Fruit fly (Drosophila melanogaster) Kc167 (cell line): Measurements from ENCODE around the gene CG14085.

ENCODE experiments used
- Myc ChIP-seq: fragments of >200 bp; optimal IDR thresholded peaks from 2 replicates; lab custom pipeline; 2017; ENCODE audit warnings: missing external identifiers
- Sin3A ChIP-seq: fragments of >200 bp; optimal IDR thresholded peaks from 2 replicates; lab custom pipeline; 2018; ENCODE audit warnings: missing external identifiers
- h ChIP-seq: fragments of >200 bp; optimal IDR thresholded peaks from 3 replicates; lab custom pipeline; 2018; ENCODE audit warnings: missing external identifiers
- insv ChIP-seq: fragments of >200 bp; optimal IDR thresholded peaks from 3 replicates; lab custom pipeline; 2018; ENCODE audit warnings: missing external identifiers
- psq ChIP-seq: fragments of >200 bp; optimal IDR thresholded peaks from 2 replicates; lab custom pipeline; 2017; ENCODE audit warnings: missing external identifiers
- ttk ChIP-seq: sonication (Bioruptor generic); optimal IDR thresholded peaks from 2 replicates; lab custom pipeline; 2017; ENCODE audit warnings: missing external identifiers

CG14085 gene

dm6 chr3L:19234922-19235702 is 34.0 kb upstream of the CG14085 start, which contains the start of gene fz2:
TSS of gene fz2 (minus strand) at chr3L:19235373.
- TF ChIP-seq insv = no peak
- TF ChIP-seq psq (lab: Kevin White, UChicago) = no peak
- no peak for TF ChIP-seq h

- TF ChIP-seq h (no peak), Myc (lab: Kevin White, UChicago) (no peak), psq (lab: Kevin White, UChicago) (no peak), insv (no peak), Sin3A (no peak)
Observed at dm6 chr3L:19236060-19236459, 33.1 kb upstream of the CG14085 start, which contains the start of gene CG33647. TSS of gene CG33647 (plus strand) at chr3L:19236360.

DNA sequence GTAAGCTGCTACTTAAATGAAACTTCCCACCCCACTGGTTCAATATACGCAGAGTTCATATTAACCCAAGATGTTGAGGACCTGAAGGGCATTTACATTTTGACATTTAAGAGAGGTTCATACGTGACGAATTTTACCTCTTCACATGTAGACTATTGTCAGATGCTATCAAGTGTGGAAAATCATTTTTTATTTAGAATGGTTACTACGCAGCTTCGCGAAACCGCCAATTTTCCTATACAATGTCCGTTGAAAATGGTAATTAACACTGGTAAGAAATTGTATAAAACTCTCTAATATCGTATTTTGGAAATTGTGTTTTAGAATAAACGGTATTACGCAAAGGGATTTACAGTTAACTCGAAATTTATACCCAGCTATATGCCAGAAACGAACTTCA is 32.6 kb upstream of the CG14085 start:
- no peak for TF ChIP-seq Myc (lab: Kevin White, UChicago)
- no peak for TF ChIP-seq psq (lab: Kevin White, UChicago)
- TF ChIP-seq insv = no peak
- no peak for TF ChIP-seq h
- TF ChIP-seq Sin3A = no peak
- no peak for TF ChIP-seq ttk (lab: Kevin White, UChicago)

DNA sequence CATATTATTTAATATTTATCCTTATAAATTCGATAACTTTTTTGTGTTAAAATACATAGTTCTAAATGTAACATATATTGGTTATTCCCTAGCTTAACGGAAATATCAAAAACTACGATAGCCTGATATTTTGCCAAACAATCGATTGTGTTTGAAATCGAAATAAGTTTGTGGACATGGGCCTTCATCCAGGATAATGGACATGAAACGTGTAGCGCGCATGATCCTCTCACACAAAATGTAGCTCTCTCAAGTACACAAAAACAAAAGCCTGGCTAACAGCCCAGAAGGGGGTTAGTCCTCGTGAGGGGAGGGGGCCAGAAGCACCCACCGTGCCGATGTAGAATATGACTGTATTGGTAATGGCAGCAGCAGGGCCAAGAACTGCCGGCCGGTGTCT is 31.4 kb upstream of the CG14085 start:
- TF ChIP-seq psq (lab: Kevin White, UChicago) (no peak), ttk (lab: Kevin White, UChicago) (no peak), insv (no peak), h (no peak), Sin3A (no peak), Myc (lab: Kevin White, UChicago) (no peak)

dm6 chr3L:19251643-19252042 is 17.5 kb upstream of the CG14085 start:
- no peak for TF ChIP-seq psq (lab: Kevin White, UChicago)
- no peak for TF ChIP-seq insv
- no peak for TF ChIP-seq ttk (lab: Kevin White, UChicago)
- TF ChIP-seq h = no peak
- TF ChIP-seq Sin3A = no peak
- TF ChIP-seq Myc (lab: Kevin White, UChicago) = no peak

dm6 chr3L:19254715-19255428 is 14.3 kb upstream of the CG14085 start, which contains the start of the genes mRpL21 and rept:
TSS of gene mRpL21 (minus strand) at chr3L:19255061.
TSS of gene rept (plus strand) at chr3L:19255340.
- TF ChIP-seq h = no peak
- no peak for TF ChIP-seq Myc (lab: Kevin White, UChicago)
- TF ChIP-seq insv = no peak
- no peak for TF ChIP-seq psq (lab: Kevin White, UChicago)
- TF ChIP-seq Sin3A = no peak
- TF ChIP-seq ttk (lab: Kevin White, UChicago) = no peak

dm6 chr3L:19258199-19258598 is 11.0 kb upstream of the CG14085 start:
- no peak for TF ChIP-seq insv
- no peak for TF ChIP-seq Sin3A
- TF ChIP-seq ttk (lab: Kevin White, UChicago) = no peak
- TF ChIP-seq Myc (lab: Kevin White, UChicago) = no peak
- TF ChIP-seq psq (lab: Kevin White, UChicago) = no peak
- TF ChIP-seq h = no peak

DNA sequence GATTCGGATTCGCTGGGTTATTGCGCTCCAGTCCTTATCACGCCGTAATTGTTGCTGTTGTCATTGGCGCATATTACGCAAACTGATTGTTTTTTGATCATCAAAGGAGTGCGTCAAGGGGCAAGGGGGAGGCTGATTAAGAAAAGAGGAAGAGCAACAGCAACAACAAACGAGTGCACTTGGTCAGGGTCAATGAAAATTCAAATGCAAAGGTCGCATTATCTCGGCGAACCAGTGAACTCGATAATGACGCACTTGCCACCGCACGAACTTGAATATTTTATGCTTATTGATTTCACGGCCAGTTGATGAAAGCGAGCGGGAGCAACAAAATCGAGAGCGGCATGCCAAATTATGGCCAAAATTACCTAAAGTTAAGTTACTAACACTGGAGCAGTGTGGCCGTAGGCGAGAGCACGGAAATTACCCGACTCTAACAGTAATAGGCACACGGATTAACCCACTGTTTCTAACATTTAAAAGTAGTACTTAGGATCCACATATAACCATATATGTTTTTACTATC is 8.8 kb upstream of the CG14085 start, which contains the start of gene nes:
Gene nes (minus strand): TSS at position 402 of the 526 bp plus-strand sequence.
- TF ChIP-seq insv (no peak), ttk (lab: Kevin White, UChicago) (no peak), Sin3A (no peak), psq (lab: Kevin White, UChicago) (no peak), Myc (lab: Kevin White, UChicago) (no peak), h (no peak)

dm6 chr3L:19261213-19261612 is 7.9 kb upstream of the CG14085 start, which contains the start of gene Bet1:
TSS of gene Bet1 (plus strand) at chr3L:19261394.
- no peak for TF ChIP-seq psq (lab: Kevin White, UChicago)
- TF ChIP-seq insv = no peak
- TF ChIP-seq h = no peak
- no peak for TF ChIP-seq Myc (lab: Kevin White, UChicago)

dm6 chr3L:19261720-19262119 is 7.4 kb upstream of the CG14085 start:
- TF ChIP-seq psq (lab: Kevin White, UChicago) = no peak
- no peak for TF ChIP-seq Sin3A
- TF ChIP-seq h = no peak
- no peak for TF ChIP-seq ttk (lab: Kevin White, UChicago)
- no peak for TF ChIP-seq Myc (lab: Kevin White, UChicago)
- TF ChIP-seq insv = no peak

- TF ChIP-seq psq (lab: Kevin White, UChicago) (no peak), ttk (lab: Kevin White, UChicago) (no peak), h (no peak), Myc (lab: Kevin White, UChicago) (no peak), Sin3A (no peak), insv (no peak)
Observed at dm6 chr3L:19263480-19264140, 5.5 kb upstream of the CG14085 start, which contains the start of the genes CG42374 and Mettl5. TSS of gene CG42374 (plus strand) at chr3L:19263766. TSS of gene Mettl5 (plus strand) at chr3L:19263766.

DNA sequence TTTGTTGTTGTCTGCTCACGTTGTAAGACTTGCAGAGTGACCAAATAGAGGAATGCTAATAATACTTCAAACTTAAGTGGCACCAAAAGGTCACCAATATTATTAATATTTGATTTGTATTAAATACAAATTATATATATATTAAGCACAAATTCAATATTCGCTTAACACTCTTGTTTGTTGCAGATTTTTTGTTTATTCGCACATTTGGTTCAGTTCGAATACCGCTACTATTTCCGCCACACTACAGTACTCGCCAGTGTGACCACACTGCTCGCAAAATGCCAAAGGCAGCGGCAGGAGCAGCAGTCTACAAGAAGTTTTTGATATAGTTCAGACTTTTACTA is 5.0 kb upstream of the CG14085 start, which contains the start of gene Max:
Gene Max (minus strand): TSS at position 44 of the 347 bp plus-strand sequence.
- TF ChIP-seq psq (lab: Kevin White, UChicago) (no peak), Sin3A (no peak), Myc (lab: Kevin White, UChicago) (no peak), h (no peak), ttk (lab: Kevin White, UChicago) (no peak), insv (no peak)
